Worm (Caenorhabditis elegans): ENCODE data around the gene mstr-2.

Gene mstr-2

ce11 chrIII:4475428-4475968 is 6.6 kb downstream of the mstr-2 start, which contains the start of gene rps-1 (continued):
- TF ChIP-seq spr-3 (GFP tag; optimal IDR thresholded peaks at IDR 0.05) = peak; percentile 96
- peak; percentile 99 for TF ChIP-seq dve-1 (tag; optimal IDR thresholded peaks at IDR 0.05; ENCODE audit: insufficient read depth)
- TF ChIP-seq nhr-76 (tag; optimal IDR thresholded peaks at IDR 0.05) = peak; percentile 57
- peak; percentile 44 for TF ChIP-seq ceh-28 (tag; optimal IDR thresholded peaks at IDR 0.05)
- peak; percentile 17 for TF ChIP-seq R02D3.7 (tag; optimal IDR thresholded peaks at IDR 0.05)

- TF ChIP-seq T26A8.4 (GFP tag; IDR thresholded peaks at IDR 0.05) (no peak), aly-2 (tag; optimal IDR thresholded peaks at IDR 0.05) (no peak), Y5F2A.4 (GFP tag; optimal IDR thresholded peaks at IDR 0.05) (no peak), ceh-28 (tag; optimal IDR thresholded peaks at IDR 0.05) (no peak), dmd-8 (GFP tag; IDR thresholded peaks at IDR 0.05) (0 out of 2 replicates have a peak, but pooled peaks have one; percentile 27), set-16 (GFP tag; IDR thresholded peaks at IDR 0.05) (no peak), rbr-2 (tag; optimal IDR thresholded peaks at IDR 0.05) (no peak), arid-1 (GFP tag; conservative IDR thresholded peaks at IDR 0.05) (no peak), zip-2 (tag; optimal IDR thresholded peaks at IDR 0.05) (no peak), unc-62 (GFP tag; optimal IDR thresholded peaks at IDR 0.05 in 1 of 2) (peak in 1 of 2 experiments; percentile 95), unc-62 (tag; optimal IDR thresholded peaks at IDR 0.05) (no peak), mep-1 (tag; optimal IDR thresholded peaks at IDR 0.05) (no peak), tag-97 (GFP tag; IDR thresholded peaks at IDR 0.05) (no peak), lin-38 (GFP tag; IDR thresholded peaks at IDR 0.05) (no peak), vab-7 (GFP tag; IDR thresholded peaks at IDR 0.05) (no peak), hlh-11 (tag; optimal IDR thresholded peaks at IDR 0.05) (no peak), snpc-4 (tag; optimal IDR thresholded peaks at IDR 0.05) (no peak)
Measured at ce11 chrIII:4476313-4476712, 7.4 kb downstream of the mstr-2 start.

ce11 chrIII:4476806-4477205 is 7.9 kb downstream of the mstr-2 start:
- TF ChIP-seq snpc-1.2 (GFP tag; IDR thresholded peaks at IDR 0.05) = peak; percentile 49; the same call in 1 of the 2 replicates
- TF ChIP-seq Y48G9A.11 (GFP tag; IDR thresholded peaks at IDR 0.05) = peak; percentile 53; the same call in 1 of the 2 replicates
- TF ChIP-seq tra-1 (GFP tag; IDR thresholded peaks at IDR 0.05) = 0 out of 2 replicates have a peak, but pooled peaks have one; percentile 33
- peak; percentile 71 for TF ChIP-seq F49E8.2 (tag; optimal IDR thresholded peaks at IDR 0.05; ENCODE audit: borderline replicate concordance)
- TF ChIP-seq pha-4 (GFP tag; IDR thresholded peaks at IDR 0.05) = 0 out of 2 replicates have a peak, but pooled peaks have one; percentile 32
- no peak for TF ChIP-seq pha-4 (tag; optimal IDR thresholded peaks at IDR 0.05)
- no peak for TF ChIP-seq snpc-4 (tag; optimal IDR thresholded peaks at IDR 0.05)
- TF ChIP-seq hmg-1.1 (GFP tag; IDR thresholded peaks at IDR 0.05) = no peak
- TF ChIP-seq lin-38 (GFP tag; IDR thresholded peaks at IDR 0.05) = peak; percentile 57
- TF ChIP-seq ztf-11 (tag; optimal IDR thresholded peaks at IDR 0.05) = no peak
- TF ChIP-seq gei-8 (GFP tag; optimal IDR thresholded peaks at IDR 0.05) = no peak
- peak; percentile 7 for TF ChIP-seq unc-130 (GFP tag; optimal IDR thresholded peaks at IDR 0.05)
- TF ChIP-seq madf-5 (GFP tag; IDR thresholded peaks at IDR 0.05) = 0 out of 4 replicates have a peak, but pooled peaks of 1 of the 2 experiments have one; percentile 21

ce11 chrIII:4477472-4477871 is 8.6 kb downstream of the mstr-2 start, which contains the start of gene ins-17:
Gene ins-17 (minus strand): TSS chrIII:4477572.
- TF ChIP-seq unc-62 (GFP tag; optimal IDR thresholded peaks at IDR 0.05 in 1 of 2) (no peak), unc-62 (tag; optimal IDR thresholded peaks at IDR 0.05) (no peak), lin-29 (GFP tag; IDR thresholded peaks at IDR 0.05) (no peak)

- TF ChIP-seq ztf-7 (tag; optimal IDR thresholded peaks at IDR 0.05) = no peak
- TF ChIP-seq saeg-2 (GFP tag; IDR thresholded peaks at IDR 0.05) = no peak
- TF ChIP-seq nhr-25 (tag; optimal IDR thresholded peaks at IDR 0.05; ENCODE audit: borderline replicate concordance, insufficient read depth) = no peak
- no peak for TF ChIP-seq arid-1 (GFP tag; conservative IDR thresholded peaks at IDR 0.05)
- TF ChIP-seq fos-1 (tag; optimal IDR thresholded peaks at IDR 0.05) = no peak
- no peak for TF ChIP-seq madf-5 (GFP tag; IDR thresholded peaks at IDR 0.05)
- TF ChIP-seq zfp-3 (GFP tag; conservative IDR thresholded peaks at IDR 0.05) = no peak
- TF ChIP-seq hlh-11 (tag; optimal IDR thresholded peaks at IDR 0.05) = no peak
- TF ChIP-seq spr-1 (tag; optimal IDR thresholded peaks at IDR 0.05) = no peak
- TF ChIP-seq nhr-28 (tag; optimal IDR thresholded peaks at IDR 0.05) = no peak
- no peak for TF ChIP-seq ctbp-1 (GFP tag; IDR thresholded peaks at IDR 0.05)
- TF ChIP-seq D1046.2 (GFP tag; IDR thresholded peaks at IDR 0.05) = no peak
- no peak for TF ChIP-seq php-3 (GFP tag; IDR thresholded peaks at IDR 0.05)
- TF ChIP-seq daf-16 (GFP tag; optimal IDR thresholded peaks at IDR 0.05) = no peak
- TF ChIP-seq daf-16 (tag; optimal IDR thresholded peaks at IDR 0.05) = no peak
Measured at ce11 chrIII:4481787-4482186, 12.9 kb downstream of the mstr-2 start.

Data from whole organism, L4 larva.